Fruit fly (Drosophila melanogaster) whole organism, embryonic: ENCODE data around the gene CG6766.

ENCODE experiments used
- CG10654 ChIP-seq: fragments of 200-800 bp; sonication (Bioruptor generic); optimal IDR thresholded peaks from 2 replicates; lab custom pipeline; 2016; ENCODE audit warnings: missing biosample characterization, missing genetic modification characterization
- CG14965 ChIP-seq: fragments of 200-800 bp; sonication (Bioruptor generic); optimal IDR thresholded peaks from 2 replicates; lab custom pipeline; 2016; ENCODE audit warnings: missing biosample characterization, missing genetic modification characterization, borderline replicate concordance
- peb ChIP-seq: fragments of 200-800 bp; sonication (Bioruptor generic); IDR thresholded peaks from 2 replicates; pipeline ENCODE4 v1.3.6; 2022; ENCODE audit warnings: missing biosample characterization, missing genetic modification characterization

dm6 chr2L:12079827-12080381, 39.4 kb upstream of the CG6766 start:
- no peak for TF ChIP-seq peb (GFP tag; lab: Robert Waterston, UW)
- TF ChIP-seq CG14965 (GFP tag; lab: Kevin White, UChicago) = no peak
- TF ChIP-seq CG10654 = no peak
